Fruit fly (Drosophila melanogaster) whole organism: ENCODE data around the gene CG7304.

ENCODE experiments used
- CG8478 ChIP-seq: fragments of >200 bp; optimal IDR thresholded peaks from 2 replicates; lab custom pipeline; 2018; ENCODE audit warnings: inconsistent platforms
- Dll ChIP-seq: fragments of >200 bp; optimal IDR thresholded peaks from 2 replicates; lab custom pipeline; 2017
- EcR ChIP-seq, 2 experiments: fragments of >200 bp; optimal IDR thresholded peaks; 2 replicates each; lab custom pipeline; 2017; ENCODE audit warnings: missing biosample characterization in 2 of 2, missing genetic modification characterization in 2 of 2, missing genetic modification reagents in 2 of 2
- pan ChIP-seq: fragments of >200 bp; optimal IDR thresholded peaks from 2 replicates; lab custom pipeline; 2017
- psq ChIP-seq: fragments of >200 bp; optimal IDR thresholded peaks from 2 replicates; lab custom pipeline; 2017
- usp ChIP-seq: fragments of >200 bp; optimal IDR thresholded peaks from 2 replicates; lab custom pipeline; 2017; ENCODE audit warnings: missing biosample characterization, missing genetic modification characterization, mixed read lengths

dm6 chr3L:15710125-15710524 lies 30.6 kb downstream of the CG7304 start:
- no peak for TF ChIP-seq CG8478 (lab: Kevin White, UChicago)
- no peak for TF ChIP-seq pan
- no peak for TF ChIP-seq usp
- TF ChIP-seq Dll: no peak
- no peak for TF ChIP-seq EcR (GFP tag; optimal IDR thresholded peaks at IDR 0.05; lab: Kevin White, UChicago)
- TF ChIP-seq psq (lab: Kevin White, UChicago): no peak
